Worm (Caenorhabditis elegans): Measurements from ENCODE around the gene C29E4.15.

DNA sequence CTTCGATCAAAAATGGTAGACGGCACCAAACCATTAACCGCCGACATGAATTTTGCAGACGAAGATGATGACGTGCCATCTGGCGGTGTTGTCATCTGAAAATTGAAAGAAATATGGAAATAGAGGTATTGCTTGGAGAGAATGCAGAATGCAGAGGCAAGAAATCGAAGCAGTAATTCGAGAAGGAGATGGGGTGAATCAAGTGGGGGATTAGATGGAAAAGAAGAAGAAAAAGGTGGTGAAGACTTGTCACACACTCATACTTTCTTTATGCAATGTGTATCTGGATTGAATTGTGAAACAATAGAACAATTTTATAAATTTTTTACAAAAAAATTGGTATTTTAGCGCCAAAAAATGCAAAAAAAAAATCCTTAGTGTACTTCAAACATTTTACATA lies 27.6 kb upstream of the C29E4.15 start, which contains the start of gene tag-250:
- TF ChIP-seq him-1 (tag; optimal IDR thresholded peaks at IDR 0.05) (no peak), dao-5 (tag; optimal IDR thresholded peaks at IDR 0.05) (no peak), W03F9.2 (tag; optimal IDR thresholded peaks at IDR 0.05) (no peak)
